Worm (Caenorhabditis elegans): Measurements from ENCODE around the gene cec-3.

Gene cec-3

ce11 chrII:7829616-7830015 is 27.8 kb downstream of the cec-3 start:
- no peak for TF ChIP-seq hlh-8 (tag; optimal IDR thresholded peaks at IDR 0.05)
- no peak for TF ChIP-seq ceh-48 (tag; optimal IDR thresholded peaks at IDR 0.05)
- TF ChIP-seq ceh-22 (tag; optimal IDR thresholded peaks at IDR 0.05), result no peak
- TF ChIP-seq C08G9.2 (tag; optimal IDR thresholded peaks at IDR 0.05), result no peak

ce11 chrII:7827883-7828282 is 29.5 kb downstream of the cec-3 start:
- no peak for TF ChIP-seq ceh-19 (GFP tag; optimal IDR thresholded peaks at IDR 0.05)
- peak; percentile 93 for TF ChIP-seq elt-2 (tag; optimal IDR thresholded peaks at IDR 0.05)

- TF ChIP-seq ahr-1 (tag; optimal IDR thresholded peaks at IDR 0.05) (no peak), fax-1 (tag; optimal IDR thresholded peaks at IDR 0.05) (no peak), ama-1 (optimal IDR thresholded peaks at IDR 0.05) (no peak), nfya-1 (tag; optimal IDR thresholded peaks at IDR 0.05) (no peak), ceh-18 (tag; optimal IDR thresholded peaks at IDR 0.05) (no peak), C08G9.2 (tag; optimal IDR thresholded peaks at IDR 0.05) (no peak), pag-3 (tag; optimal IDR thresholded peaks at IDR 0.05; ENCODE audit: borderline replicate concordance) (no peak), ceh-34 (tag; optimal IDR thresholded peaks at IDR 0.05) (no peak), hlh-8 (tag; optimal IDR thresholded peaks at IDR 0.05) (no peak), pat-9 (tag; optimal IDR thresholded peaks at IDR 0.05) (no peak), fkh-6 (tag; optimal IDR thresholded peaks at IDR 0.05) (no peak), sox-2 (GFP tag; IDR thresholded peaks at IDR 0.05) (no peak), Y22D7AL.16 (tag; optimal IDR thresholded peaks at IDR 0.05) (no peak), pha-2 (tag; optimal IDR thresholded peaks at IDR 0.05) (no peak)
Observed at ce11 chrII:7825107-7825506, 32.3 kb downstream of the cec-3 start, which contains the start of gene srw-62. Gene srw-62, plus strand, starts transcription at chrII:7825407.

ce11 chrII:7822454-7822853 is 34.9 kb downstream of the cec-3 start, which contains the start of gene irld-47:
Gene irld-47, minus strand, starts transcription at chrII:7822554.
- no peak for TF ChIP-seq ceh-30 (tag; optimal IDR thresholded peaks at IDR 0.05)
- TF ChIP-seq unc-86 (tag; optimal IDR thresholded peaks at IDR 0.05), result no peak
- no peak for TF ChIP-seq T23F11.4 (GFP tag; optimal IDR thresholded peaks at IDR 0.05)
- no peak for TF ChIP-seq unc-55 (GFP tag; optimal IDR thresholded peaks at IDR 0.05)
- TF ChIP-seq ceh-2 (tag; optimal IDR thresholded peaks at IDR 0.05), result no peak
- no peak for TF ChIP-seq ceh-31 (tag; optimal IDR thresholded peaks at IDR 0.05)
- TF ChIP-seq pha-4 (tag; optimal IDR thresholded peaks at IDR 0.05), result no peak
- TF ChIP-seq pax-1 (tag; optimal IDR thresholded peaks at IDR 0.05), result no peak
- TF ChIP-seq pros-1 (tag; optimal IDR thresholded peaks at IDR 0.05), result no peak
- no peak for TF ChIP-seq pat-9 (tag; optimal IDR thresholded peaks at IDR 0.05)
- no peak for TF ChIP-seq fkh-10 (GFP tag; optimal IDR thresholded peaks at IDR 0.05)
- no peak for TF ChIP-seq hlh-8 (tag; optimal IDR thresholded peaks at IDR 0.05)
- TF ChIP-seq pag-3 (tag; optimal IDR thresholded peaks at IDR 0.05; ENCODE audit: borderline replicate concordance), result no peak

ce11 chrII:7819359-7819758 is 38.0 kb downstream of the cec-3 start:
- no peak for TF ChIP-seq fkh-10 (GFP tag; optimal IDR thresholded peaks at IDR 0.05)
- peak; percentile 91 for TF ChIP-seq elt-2 (tag; optimal IDR thresholded peaks at IDR 0.05)

ce11 chrII:7817580-7817979 is 39.8 kb downstream of the cec-3 start:
- TF ChIP-seq unc-42 (tag; optimal IDR thresholded peaks at IDR 0.05) (peak; percentile 68), elt-2 (tag; optimal IDR thresholded peaks at IDR 0.05) (peak; percentile 19), ceh-45 (GFP tag; IDR thresholded peaks at IDR 0.05) (no peak), tbx-2 (tag; optimal IDR thresholded peaks at IDR 0.05) (no peak), nhr-11 (tag; optimal IDR thresholded peaks at IDR 0.05) (no peak)
